Worm (Caenorhabditis elegans) whole organism, early embryonic: ENCODE measurements around the gene srw-94.

ENCODE experiments used
- aly-1 ChIP-seq: sonication (generic microtip); optimal IDR thresholded peaks from 2 replicates; lab custom pipeline; 2016; ENCODE audit warnings: missing genetic modification characterization, missing compliant biosample characterization
- ama-1 ChIP-seq: fragments of 150-350 bp; optimal IDR thresholded peaks from 2 replicates; lab custom pipeline; 2014
- ets-7 ChIP-seq: sonication (generic microtip); optimal IDR thresholded peaks from 2 replicates; lab custom pipeline; 2016; ENCODE audit warnings: missing genotype, missing genetic modification characterization, missing compliant biosample characterization
- flt-1 ChIP-seq: fragments of 200-800 bp; sonication (Bioruptor generic); IDR thresholded peaks from 2 replicates; pipeline ENCODE4 v1.3.6; 2022; ENCODE audit warnings: missing genetic modification characterization, missing compliant biosample characterization
- hmbx-1 ChIP-seq: sonication (generic microtip); optimal IDR thresholded peaks from 2 replicates; lab custom pipeline; 2016; ENCODE audit warnings: mild to moderate bottlenecking, missing genetic modification characterization, missing compliant biosample characterization

DNA sequence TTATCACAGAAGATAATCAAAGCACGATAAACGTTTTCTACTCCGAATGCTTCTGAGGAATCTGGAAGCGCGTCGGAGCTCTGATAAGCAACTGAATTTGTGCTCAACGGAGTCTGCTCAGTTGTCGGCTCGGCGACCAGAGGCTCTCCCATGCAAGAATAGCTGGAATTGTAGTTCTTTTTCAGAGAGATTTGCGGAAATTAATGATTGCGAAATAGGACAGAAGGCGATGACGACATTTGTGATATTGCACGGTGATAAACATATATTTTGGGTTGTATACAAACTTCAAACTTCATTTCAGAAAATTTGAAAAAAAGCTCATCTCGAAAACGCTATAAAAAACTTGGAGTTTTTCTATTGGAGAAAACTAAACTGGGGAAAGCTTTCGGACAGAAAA, 4.5 kb upstream of the srw-94 start, which contains the start of gene H06H21.37:
- TF ChIP-seq ama-1 (lab: Kevin White, UChicago) = no peak
- TF ChIP-seq ets-7 = no peak
- no peak for TF ChIP-seq aly-1 (tag; lab: Kevin White, UChicago)
- TF ChIP-seq flt-1 = no peak
- no peak for TF ChIP-seq hmbx-1 (tag; lab: Kevin White, UChicago)
